Worm (Caenorhabditis elegans): ENCODE results near the gene ttr-28.

ttr-28 gene

DNA sequence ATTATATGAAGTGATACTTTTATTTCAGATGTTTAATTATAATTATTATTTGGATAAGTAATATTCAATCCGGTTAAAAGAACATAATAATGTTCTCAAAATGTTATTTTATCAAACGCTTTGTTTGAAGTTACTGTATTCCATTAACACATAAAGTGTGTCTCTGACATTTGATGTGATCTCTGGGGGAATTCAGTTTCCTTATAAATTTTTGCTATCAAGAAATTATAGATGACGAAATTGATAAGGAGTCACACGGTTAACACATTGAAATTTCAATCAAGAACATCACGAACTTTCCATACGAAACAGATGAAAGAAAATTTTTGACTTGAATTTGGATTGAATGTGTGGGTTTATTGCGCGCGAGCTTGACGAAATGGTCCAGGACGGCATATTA, 16.7 kb upstream of the ttr-28 start:
- TF ChIP-seq nhr-80 (tag; optimal IDR thresholded peaks at IDR 0.05) = peak; percentile 80
- TF ChIP-seq sea-2 (GFP tag; IDR thresholded peaks at IDR 0.05) = no peak
- TF ChIP-seq cebp-1 (GFP tag; IDR thresholded peaks at IDR 0.05) = peak; percentile 52; the same call in 1 of the 2 replicates
- peak; percentile 63 for TF ChIP-seq cebp-1 (tag; optimal IDR thresholded peaks at IDR 0.05)

DNA sequence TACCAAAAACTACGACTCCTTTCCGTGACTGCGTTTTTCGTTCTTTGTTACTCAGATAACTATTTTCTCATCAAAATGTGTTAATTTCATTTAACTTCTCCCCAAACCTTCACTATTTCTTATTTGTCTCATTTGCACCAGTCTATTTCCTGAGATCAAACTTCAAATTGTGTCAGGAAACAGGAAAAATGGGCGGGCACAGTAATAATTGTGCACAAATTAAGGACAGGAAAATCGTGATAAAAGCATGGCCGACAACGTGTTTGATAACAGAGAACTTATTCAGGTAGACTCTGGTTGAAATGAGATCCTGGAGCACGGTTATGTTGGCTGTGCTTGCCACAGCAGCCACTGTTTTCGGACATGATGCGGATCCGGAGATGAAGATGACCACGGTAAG, 14.7 kb upstream of the ttr-28 start, which contains the start of gene lipl-1:
Gene lipl-1, plus strand, starts transcription at position 282 of the 400 bp plus-strand sequence.
- no peak for TF ChIP-seq lin-40 (tag; optimal IDR thresholded peaks at IDR 0.05)
- TF ChIP-seq ets-4 (GFP tag; optimal IDR thresholded peaks at IDR 0.05) = no peak
- peak; percentile 35 for TF ChIP-seq nhr-80 (tag; optimal IDR thresholded peaks at IDR 0.05)

DNA sequence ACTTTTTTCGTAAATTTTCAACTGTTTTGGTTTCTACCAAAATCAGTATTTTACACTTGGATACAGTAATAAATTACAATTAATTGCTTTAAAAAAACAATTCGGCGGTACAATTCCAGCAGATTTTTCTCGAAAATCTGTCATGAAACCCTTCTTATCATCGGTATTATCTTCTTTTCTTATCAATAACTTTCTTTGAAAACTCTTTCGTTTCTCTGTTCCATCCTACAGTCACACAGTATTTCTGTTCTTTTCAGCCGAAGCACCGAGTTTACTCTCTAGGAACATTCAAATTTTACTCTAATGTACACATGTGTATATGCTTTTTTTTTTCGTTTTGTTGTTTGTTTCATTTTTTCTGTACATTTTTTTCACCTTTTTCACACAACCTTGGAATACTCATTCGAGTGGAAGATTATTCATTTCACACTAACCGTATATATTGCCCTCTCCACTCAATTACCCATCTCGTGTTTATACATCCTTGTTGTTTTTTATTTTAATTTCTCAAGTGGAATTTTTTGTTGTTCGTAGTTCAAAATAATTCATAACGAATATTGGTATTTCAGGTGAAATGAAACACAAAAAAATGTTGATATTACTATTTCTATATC, 4.7 kb upstream of the ttr-28 start, which contains the start of gene nid-1:
Gene nid-1, plus strand, starts transcription at position 564 of the 614 bp plus-strand sequence.
- TF ChIP-seq tbp1 (GFP tag; optimal IDR thresholded peaks at IDR 0.05) = peak; percentile 14
- TF ChIP-seq egl-18 (GFP tag; IDR thresholded peaks at IDR 0.05) = no peak
- peak; percentile 20; the same call in 1 of the 2 replicates for TF ChIP-seq hmg-1.2 (GFP tag; IDR thresholded peaks at IDR 0.05)
- no peak for TF ChIP-seq hlh-12 (tag; optimal IDR thresholded peaks at IDR 0.05)
- TF ChIP-seq nhr-80 (tag; optimal IDR thresholded peaks at IDR 0.05) = peak; percentile 56
- TF ChIP-seq tlf-1 (GFP tag; optimal IDR thresholded peaks at IDR 0.05) = no peak
- TF ChIP-seq madf-10 (tag; optimal IDR thresholded peaks at IDR 0.05) = no peak
- no peak for TF ChIP-seq repo-1 (tag; optimal IDR thresholded peaks at IDR 0.05)
- TF ChIP-seq let-607 (tag; optimal IDR thresholded peaks at IDR 0.05) = peak in 1 of 2 experiments; percentile 21
- no peak for TF ChIP-seq C17E4.6 (GFP tag; IDR thresholded peaks at IDR 0.05)

DNA sequence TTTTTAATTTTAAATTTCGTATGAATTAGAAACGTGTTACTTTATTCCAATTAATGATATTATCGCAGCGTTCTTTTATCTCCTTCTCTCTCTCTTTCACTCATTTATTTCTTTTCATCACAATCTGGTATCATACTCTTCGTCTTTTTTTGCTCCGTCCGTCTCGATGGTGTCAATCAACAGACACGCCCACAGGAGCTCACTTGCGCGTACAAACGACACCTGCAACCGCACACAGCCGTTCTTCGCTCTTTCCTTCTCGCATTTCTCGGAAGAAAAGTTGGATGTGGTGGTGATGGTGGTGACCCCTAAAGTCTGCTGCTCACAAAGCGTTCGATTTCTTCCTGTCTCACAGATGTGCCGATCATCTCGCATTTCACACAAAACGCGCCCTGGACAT, 3.6 kb upstream of the ttr-28 start:
- no peak for TF ChIP-seq somi-1 (GFP tag; optimal IDR thresholded peaks at IDR 0.05)
- no peak for TF ChIP-seq attf-6 (GFP tag; IDR thresholded peaks at IDR 0.05)
- peak in 1 of 2 experiments; percentile 37 for TF ChIP-seq let-607 (tag; optimal IDR thresholded peaks at IDR 0.05)
- TF ChIP-seq nhr-80 (tag; optimal IDR thresholded peaks at IDR 0.05) = peak; percentile 56
- TF ChIP-seq F52B5.7 (tag; optimal IDR thresholded peaks at IDR 0.05) = no peak
- no peak for TF ChIP-seq hsf-1 (GFP tag; IDR thresholded peaks at IDR 0.05)

DNA sequence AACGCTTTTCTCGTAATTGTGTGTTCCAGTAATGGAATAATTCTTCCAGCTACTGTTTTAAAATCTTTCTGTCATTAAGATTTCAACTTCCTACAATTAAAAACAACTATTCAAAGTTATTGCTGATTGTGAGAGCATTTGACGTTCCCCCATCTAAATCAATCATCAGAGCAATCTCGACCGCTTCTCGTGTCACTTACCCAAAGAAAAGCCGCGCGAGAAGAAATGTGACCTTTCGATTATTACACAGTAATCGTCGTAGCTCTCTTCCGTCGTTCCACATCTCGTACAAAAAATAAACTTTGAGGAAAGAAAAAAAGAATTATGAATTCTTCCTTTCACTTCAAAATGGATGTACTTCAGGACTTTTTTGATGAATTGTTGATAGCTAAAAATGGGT, 2.5 kb upstream of the ttr-28 start:
- TF ChIP-seq let-526 (GFP tag; IDR thresholded peaks at IDR 0.05) (no peak), ztf-28 (GFP tag; IDR thresholded peaks at IDR 0.05) (no peak), tbx-9 (tag; optimal IDR thresholded peaks at IDR 0.05; ENCODE audit: borderline replicate concordance) (no peak), pha-4 (tag; optimal IDR thresholded peaks at IDR 0.05) (no peak), F52B5.7 (tag; optimal IDR thresholded peaks at IDR 0.05) (no peak)

DNA sequence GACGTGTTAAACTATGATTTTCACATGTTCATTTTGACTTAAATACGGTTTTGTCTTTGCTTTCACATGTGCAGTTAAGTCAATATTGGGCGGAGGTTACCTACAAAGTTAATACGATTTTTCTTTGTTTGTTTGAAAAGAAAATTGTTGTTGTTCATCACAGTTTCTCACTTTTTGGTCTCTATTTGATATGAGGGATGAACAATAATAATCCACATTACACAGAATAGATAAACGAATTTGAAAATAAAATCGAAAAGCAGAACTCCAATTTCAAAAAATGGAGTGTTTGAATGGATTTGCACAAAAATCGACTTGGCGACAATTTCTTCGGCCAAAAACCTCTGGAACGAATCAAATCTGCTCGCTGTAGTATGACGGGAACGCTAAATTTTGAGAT, 1.8 kb upstream of the ttr-28 start, which contains the start of gene ttr-29:
Gene ttr-29, minus strand, starts transcription at position 101 of the 400 bp plus-strand sequence.
- no peak for TF ChIP-seq gei-17 (GFP tag; optimal IDR thresholded peaks at IDR 0.05)
- no peak for TF ChIP-seq attf-5 (GFP tag; optimal IDR thresholded peaks at IDR 0.05)
- TF ChIP-seq ceh-91 (GFP tag; IDR thresholded peaks at IDR 0.05) = no peak
- no peak for TF ChIP-seq nhr-120 (GFP tag; IDR thresholded peaks at IDR 0.05)
- no peak for TF ChIP-seq rpc-1 (optimal IDR thresholded peaks at IDR 0.05)
- TF ChIP-seq rpc-1 (tag; optimal IDR thresholded peaks at IDR 0.05) = no peak
- TF ChIP-seq zfh-2 (GFP tag; conservative IDR thresholded peaks at IDR 0.05) = no peak
- no peak for TF ChIP-seq cebp-1 (GFP tag; IDR thresholded peaks at IDR 0.05)
- TF ChIP-seq cebp-1 (tag; optimal IDR thresholded peaks at IDR 0.05) = no peak
- TF ChIP-seq madf-3 (GFP tag; IDR thresholded peaks at IDR 0.05) = no peak
- TF ChIP-seq D2030.7 (GFP tag; IDR thresholded peaks at IDR 0.05) = no peak
- TF ChIP-seq die-1 (tag; optimal IDR thresholded peaks at IDR 0.05) = no peak
- TF ChIP-seq zim-3 (tag; optimal IDR thresholded peaks at IDR 0.05) = no peak
- no peak for TF ChIP-seq ekl-4 (GFP tag; IDR thresholded peaks at IDR 0.05)
- TF ChIP-seq ztf-22 (GFP tag; optimal IDR thresholded peaks at IDR 0.05) = no peak
- TF ChIP-seq ceh-40 (GFP tag; IDR thresholded peaks at IDR 0.05) = no peak

Data from whole organism, young adult.